Fruit fly (Drosophila melanogaster) whole organism, embryonic: ENCODE results near the gene CG5541.

Source experiments
- Abd-B ChIP-seq: fragments of 200-800 bp; sonication (Bioruptor generic); optimal IDR thresholded peaks from 2 replicates; lab custom pipeline; 2018; ENCODE audit warnings: missing biosample characterization, mild to moderate bottlenecking, missing genetic modification characterization, moderate library complexity
- Atf3 ChIP-seq: fragments of 200-800 bp; sonication (Bioruptor generic); optimal IDR thresholded peaks from 3 replicates; lab custom pipeline; 2016; ENCODE audit warnings: missing biosample characterization, missing genetic modification characterization
- Atf6 ChIP-seq: fragments of 200-800 bp; sonication (Bioruptor generic); IDR thresholded peaks from 2 replicates; pipeline ENCODE4 v1.3.6; 2022; ENCODE audit warnings: missing biosample characterization, missing genetic modification characterization
- Blimp-1 ChIP-seq: fragments of 200-800 bp; sonication (Bioruptor generic); optimal IDR thresholded peaks from 3 replicates; lab custom pipeline; 2018; ENCODE audit warnings: missing biosample characterization, missing genetic modification characterization, mild to moderate bottlenecking, moderate library complexity, missing genetic modification reagents
- BtbVII ChIP-seq: fragments of 200-800 bp; sonication (Bioruptor generic); optimal IDR thresholded peaks from 3 replicates; lab custom pipeline; 2017; ENCODE audit warnings: missing biosample characterization, mild to moderate bottlenecking, missing genetic modification characterization
- CG10147 ChIP-seq: fragments of 200-800 bp; sonication (Bioruptor generic); optimal IDR thresholded peaks from 2 replicates; lab custom pipeline; 2019; ENCODE audit warnings: missing biosample characterization, mild to moderate bottlenecking, missing genetic modification characterization, moderate library complexity
- CG10543 ChIP-seq: fragments of 200-800 bp; sonication (Bioruptor generic); optimal IDR thresholded peaks from 3 replicates; lab custom pipeline; 2017; ENCODE audit warnings: missing biosample characterization, mild to moderate bottlenecking, missing genetic modification characterization, moderate library complexity
- CG12299 ChIP-seq: fragments of 200-800 bp; sonication (Bioruptor generic); optimal IDR thresholded peaks from 2 replicates; lab custom pipeline; 2018; ENCODE audit warnings: missing biosample characterization, mild to moderate bottlenecking, missing genetic modification characterization
- CG14050 ChIP-seq: fragments of 200-800 bp; sonication (Bioruptor generic); IDR thresholded peaks from 3 replicates; pipeline ENCODE4 v1.3.6; 2022; ENCODE audit warnings: missing biosample characterization, missing genetic modification characterization
- CG14710 ChIP-seq: fragments of 200-800 bp; sonication (Bioruptor generic); optimal IDR thresholded peaks from 3 replicates; lab custom pipeline; 2019; ENCODE audit warnings: missing biosample characterization, mild to moderate bottlenecking, missing genetic modification characterization, moderate library complexity
- CG15011 ChIP-seq: fragments of 200-800 bp; sonication (Bioruptor generic); optimal IDR thresholded peaks from 3 replicates; lab custom pipeline; 2018; ENCODE audit warnings: missing biosample characterization, mild to moderate bottlenecking, missing genetic modification characterization
- CG1529 ChIP-seq: fragments of 200-800 bp; sonication (Bioruptor generic); optimal IDR thresholded peaks from 3 replicates; lab custom pipeline; 2018; ENCODE audit warnings: missing biosample characterization, missing genetic modification characterization
- CG17328 ChIP-seq: fragments of 200-800 bp; sonication (Bioruptor generic); IDR thresholded peaks from 2 replicates; pipeline ENCODE4 v1.3.6; 2022; ENCODE audit warnings: missing biosample characterization, missing genetic modification characterization
- CG17568 ChIP-seq: fragments of 200-800 bp; sonication (Bioruptor generic); optimal IDR thresholded peaks from 2 replicates; lab custom pipeline; 2018; ENCODE audit warnings: missing biosample characterization, mild to moderate bottlenecking, missing genetic modification characterization, moderate library complexity
- CG1792 ChIP-seq: fragments of 200-800 bp; sonication (Bioruptor generic); optimal IDR thresholded peaks from 2 replicates; lab custom pipeline; 2016; ENCODE audit warnings: missing biosample characterization, missing genetic modification characterization
- CG1832 ChIP-seq: fragments of 200-800 bp; sonication (Bioruptor generic); optimal IDR thresholded peaks from 2 replicates; lab custom pipeline; 2017; ENCODE audit warnings: missing biosample characterization, mild to moderate bottlenecking, missing genetic modification characterization, inconsistent platforms
- CG31388 ChIP-seq: fragments of 200-800 bp; sonication (Bioruptor generic); optimal IDR thresholded peaks from 2 replicates; lab custom pipeline; 2016; ENCODE audit warnings: missing biosample characterization, missing genetic modification characterization
- CG4820 ChIP-seq: fragments of 200-800 bp; sonication (Bioruptor generic); optimal IDR thresholded peaks from 3 replicates; lab custom pipeline; 2016; ENCODE audit warnings: missing biosample characterization, missing genetic modification characterization
- CG6791 ChIP-seq: fragments of 200-800 bp; sonication (Bioruptor generic); IDR thresholded peaks from 3 replicates; pipeline ENCODE4 v1.3.6; 2022; ENCODE audit warnings: missing biosample characterization, missing genetic modification characterization; ENCODE audit not compliant: partially characterized antibody
- CG7271 ChIP-seq: fragments of 200-800 bp; sonication (Bioruptor generic); optimal IDR thresholded peaks from 2 replicates; lab custom pipeline; 2018; ENCODE audit warnings: missing biosample characterization, mild to moderate bottlenecking, missing genetic modification characterization, moderate library complexity
- CG8765 ChIP-seq: fragments of 200-800 bp; sonication (Bioruptor generic); IDR thresholded peaks from 2 replicates; pipeline ENCODE4 v1.3.6; 2022; ENCODE audit warnings: missing biosample characterization, missing genetic modification characterization
- Chrac-16 ChIP-seq: fragments of 200-800 bp; sonication (Bioruptor generic); optimal IDR thresholded peaks from 3 replicates; lab custom pipeline; 2016; ENCODE audit warnings: missing biosample characterization, missing genetic modification characterization
- Doc2 ChIP-seq: fragments of 200-800 bp; sonication (Bioruptor generic); IDR thresholded peaks from 2 replicates; pipeline ENCODE4 v1.3.6; 2022; ENCODE audit warnings: missing biosample characterization, missing genetic modification characterization
- Drgx ChIP-seq: fragments of 200-800 bp; sonication (Bioruptor generic); IDR thresholded peaks from 2 replicates; pipeline ENCODE4 v1.3.6; 2022; ENCODE audit warnings: missing biosample characterization, missing genetic modification characterization
- E2f1 ChIP-seq: fragments of 200-800 bp; sonication (Bioruptor generic); IDR thresholded peaks from 2 replicates; pipeline ENCODE4 v1.3.6; 2022; ENCODE audit warnings: missing biosample characterization, missing genetic modification characterization
- Ets97D ChIP-seq: fragments of 200-800 bp; sonication (Bioruptor generic); optimal IDR thresholded peaks from 3 replicates; lab custom pipeline; 2016; ENCODE audit warnings: missing biosample characterization, missing genetic modification characterization
- H15 ChIP-seq: fragments of 200-800 bp; sonication (Bioruptor generic); IDR thresholded peaks from 3 replicates; pipeline ENCODE4 v1.3.6; 2022; ENCODE audit warnings: missing biosample characterization, missing genetic modification characterization
- Hr51 ChIP-seq, 2 experiments: fragments of 200-800 bp; sonication (Bioruptor generic); optimal IDR thresholded peaks; 2 replicates in 1 of 2; 3 replicates in 1 of 2; lab custom pipeline; 2016 to 2018; ENCODE audit warnings: missing biosample characterization in 2 of 2, missing genetic modification characterization in 2 of 2, mild to moderate bottlenecking in 1 of 2, moderate library complexity in 1 of 2
- Lhr ChIP-seq: fragments of 200-800 bp; sonication (Bioruptor generic); optimal IDR thresholded peaks from 3 replicates; lab custom pipeline; 2017; ENCODE audit warnings: mild to moderate bottlenecking, missing biosample characterization, missing genetic modification reagents, missing genetic modification characterization
- Max ChIP-seq: fragments of 200-800 bp; sonication (Bioruptor generic); optimal IDR thresholded peaks from 2 replicates; lab custom pipeline; 2016; ENCODE audit warnings: missing biosample characterization, mild to moderate bottlenecking, missing genetic modification characterization
- NK7.1 ChIP-seq: fragments of 200-800 bp; sonication (Bioruptor generic); optimal IDR thresholded peaks from 3 replicates; lab custom pipeline; 2016; ENCODE audit warnings: missing biosample characterization, missing genetic modification characterization
- Neu2 ChIP-seq: fragments of 200-800 bp; sonication (Bioruptor generic); optimal IDR thresholded peaks from 3 replicates; lab custom pipeline; 2016; ENCODE audit warnings: missing biosample characterization, missing genetic modification characterization, borderline replicate concordance
- Vsx1 ChIP-seq: fragments of 200-800 bp; sonication (Bioruptor generic); optimal IDR thresholded peaks from 2 replicates; lab custom pipeline; 2017; ENCODE audit warnings: missing biosample characterization, mild to moderate bottlenecking, missing genetic modification characterization, missing genetic modification reagents
- bbx ChIP-seq: fragments of 200-800 bp; sonication (Bioruptor generic); IDR thresholded peaks from 2 replicates; pipeline ENCODE4 v1.3.6; 2022; ENCODE audit warnings: missing biosample characterization, missing genetic modification characterization; ENCODE audit not compliant: partially characterized antibody
- bcd ChIP-seq: fragments of 200-800 bp; sonication (Bioruptor generic); optimal IDR thresholded peaks from 2 replicates; lab custom pipeline; 2017; ENCODE audit warnings: missing biosample characterization, mild to moderate bottlenecking, missing genetic modification characterization
- fd3F ChIP-seq: fragments of 200-800 bp; sonication (Bioruptor generic); optimal IDR thresholded peaks from 2 replicates; lab custom pipeline; 2018; ENCODE audit warnings: missing biosample characterization, mild to moderate bottlenecking, missing genetic modification characterization, moderate library complexity
- gfzf ChIP-seq: fragments of 200-800 bp; sonication (Bioruptor generic); optimal IDR thresholded peaks from 2 replicates; lab custom pipeline; 2016; ENCODE audit warnings: missing biosample characterization, mild to moderate bottlenecking, missing genetic modification characterization, moderate library complexity
- her ChIP-seq: fragments of 200-800 bp; sonication (Bioruptor generic); optimal IDR thresholded peaks from 2 replicates; lab custom pipeline; 2016; ENCODE audit warnings: missing biosample characterization, missing genetic modification characterization
- hth ChIP-seq: fragments of >200 bp; optimal IDR thresholded peaks from 2 replicates; lab custom pipeline; 2017; ENCODE audit warnings: inconsistent platforms
- kah ChIP-seq: fragments of 200-800 bp; sonication (Bioruptor generic); optimal IDR thresholded peaks from 2 replicates; lab custom pipeline; 2018; ENCODE audit warnings: missing biosample characterization, mild to moderate bottlenecking, missing genetic modification characterization
- klu ChIP-seq: fragments of 200-800 bp; sonication (Bioruptor generic); IDR thresholded peaks from 2 replicates; pipeline ENCODE4 v1.3.6; 2022; ENCODE audit warnings: missing biosample characterization, missing genetic modification characterization
- lbe ChIP-seq: fragments of 200-800 bp; sonication (Bioruptor generic); optimal IDR thresholded peaks from 2 replicates; lab custom pipeline; 2016; ENCODE audit warnings: missing biosample characterization, mild to moderate bottlenecking, missing genetic modification characterization
- luna ChIP-seq: fragments of 200-800 bp; sonication (Bioruptor generic); optimal IDR thresholded peaks from 2 replicates; lab custom pipeline; 2016; ENCODE audit warnings: missing biosample characterization, missing genetic modification characterization
- nmo ChIP-seq: fragments of 200-800 bp; sonication (Bioruptor generic); optimal IDR thresholded peaks from 2 replicates; lab custom pipeline; 2018; ENCODE audit warnings: missing biosample characterization, mild to moderate bottlenecking, missing genetic modification characterization, moderate library complexity
- pzg ChIP-seq: fragments of 200-800 bp; sonication (Bioruptor generic); optimal IDR thresholded peaks from 3 replicates; lab custom pipeline; 2018; ENCODE audit warnings: missing biosample characterization, mild to moderate bottlenecking, missing genetic modification characterization, moderate library complexity
- slp2 ChIP-seq: fragments of 200-800 bp; sonication (Bioruptor generic); optimal IDR thresholded peaks from 2 replicates; lab custom pipeline; 2016; ENCODE audit warnings: missing biosample characterization, missing genetic modification characterization
- sug ChIP-seq: fragments of 200-800 bp; optimal IDR thresholded peaks from 2 replicates; lab custom pipeline; 2019; ENCODE audit warnings: missing biosample characterization, mild to moderate bottlenecking, missing genetic modification characterization, moderate library complexity
- usp ChIP-seq: fragments of >200 bp; optimal IDR thresholded peaks from 2 replicates; lab custom pipeline; 2017; ENCODE audit warnings: missing biosample characterization, missing genetic modification characterization
- z ChIP-seq: fragments of 200-800 bp; sonication (Bioruptor generic); IDR thresholded peaks from 3 replicates; pipeline ENCODE4 v1.3.6; 2022; ENCODE audit warnings: missing biosample characterization, missing genetic modification characterization
- zen2 ChIP-seq: fragments of 200-800 bp; sonication (Bioruptor generic); IDR thresholded peaks from 3 replicates; pipeline ENCODE4 v1.3.6; 2022; ENCODE audit warnings: missing biosample characterization, missing genetic modification characterization; ENCODE audit not compliant: partially characterized antibody

Gene CG5541

dm6 chrX:15063404-15064062 is 19.6 kb downstream of the CG5541 start, which contains the start of the genes hiw and ND-B18 (continued):
- TF ChIP-seq fd3F (GFP tag; lab: Kevin White, UChicago), result no peak
- no peak for TF ChIP-seq CG12299 (tag; lab: Kevin White, UChicago)
- peak; percentile 9 for TF ChIP-seq Lhr (GFP tag; lab: Kevin White, UChicago)
- no peak for TF ChIP-seq klu (GFP tag; lab: Robert Waterston, UW)
- no peak for TF ChIP-seq Vsx1
- peak; percentile 33; the same call in 2 of the 3 replicates for TF ChIP-seq CG6791
- peak; percentile 46 for TF ChIP-seq CG14710 (tag; lab: Kevin White, UChicago)
- TF ChIP-seq CG7271 (tag; lab: Kevin White, UChicago), result no peak
- peak; percentile 24 for TF ChIP-seq slp2 (GFP tag; lab: Kevin White, UChicago)
- no peak for TF ChIP-seq CG8765 (GFP tag; lab: Robert Waterston, UW)
- TF ChIP-seq Atf6 (GFP tag; lab: Robert Waterston, UW), result no peak
- peak; percentile 83 for TF ChIP-seq pzg (GFP tag; lab: Kevin White, UChicago)
- no peak for TF ChIP-seq CG4820 (GFP tag; lab: Kevin White, UChicago)
- TF ChIP-seq kah (GFP tag; lab: Kevin White, UChicago), result no peak
- TF ChIP-seq CG17568 (GFP tag; lab: Kevin White, UChicago), result no peak
- no peak for TF ChIP-seq her (GFP tag; lab: Kevin White, UChicago)
- TF ChIP-seq Chrac-16 (GFP tag; lab: Kevin White, UChicago), result no peak
- TF ChIP-seq H15 (GFP tag; lab: Robert Waterston, UW), result no peak
- no peak for TF ChIP-seq Abd-B (GFP tag; lab: Kevin White, UChicago)
- TF ChIP-seq CG1792 (GFP tag; lab: Kevin White, UChicago), result no peak
- 0 out of 2 replicates have a peak, but pooled peaks have one; percentile 12 for TF ChIP-seq bbx (GFP tag; lab: Robert Waterston, UW)
- no peak for TF ChIP-seq CG10543 (GFP tag; lab: Kevin White, UChicago)
- no peak for TF ChIP-seq hth
- no peak for TF ChIP-seq sug (tag; lab: Kevin White, UChicago)
- 0 out of 2 replicates have a peak, but pooled peaks have one; percentile 22 for TF ChIP-seq CG17328 (GFP tag; lab: Robert Waterston, UW)
- TF ChIP-seq gfzf (GFP tag; lab: Kevin White, UChicago), result peak; percentile 40
- no peak for TF ChIP-seq z (GFP tag; lab: Robert Waterston, UW)
- TF ChIP-seq nmo (GFP tag; lab: Kevin White, UChicago), result peak; percentile 35
- TF ChIP-seq CG14050 (GFP tag; lab: Robert Waterston, UW), result no peak
- no peak for TF ChIP-seq CG31388 (GFP tag; lab: Kevin White, UChicago)
- TF ChIP-seq CG15011 (GFP tag; lab: Kevin White, UChicago), result no peak
- TF ChIP-seq Max, result no peak
- TF ChIP-seq CG1529 (GFP tag; lab: Kevin White, UChicago), result no peak
- no peak for TF ChIP-seq E2f1 (GFP tag; lab: Robert Waterston, UW)
- TF ChIP-seq Hr51 (GFP tag; optimal IDR thresholded peaks at IDR 0.05; lab: Kevin White, UChicago), result no peak
- no peak for TF ChIP-seq lbe (GFP tag; lab: Kevin White, UChicago)
- no peak for TF ChIP-seq bcd (GFP tag; lab: Kevin White, UChicago)
- TF ChIP-seq NK7.1 (GFP tag; lab: Kevin White, UChicago), result no peak
- TF ChIP-seq Drgx (GFP tag; lab: Robert Waterston, UW), result no peak
- TF ChIP-seq luna (GFP tag; lab: Kevin White, UChicago), result no peak
- no peak for TF ChIP-seq zen2 (GFP tag; lab: Robert Waterston, UW)
- no peak for TF ChIP-seq BtbVII (GFP tag; lab: Kevin White, UChicago)
- TF ChIP-seq CG10147 (GFP tag; lab: Kevin White, UChicago), result no peak
- no peak for TF ChIP-seq Atf3 (GFP tag; lab: Kevin White, UChicago)
- no peak for TF ChIP-seq usp
- TF ChIP-seq Blimp-1, result no peak
- no peak for TF ChIP-seq Neu2 (GFP tag; lab: Kevin White, UChicago)
- TF ChIP-seq Doc2 (GFP tag; lab: Robert Waterston, UW), result no peak
- no peak for TF ChIP-seq CG1832 (GFP tag; lab: Kevin White, UChicago)
- TF ChIP-seq Ets97D, result peak; percentile 92
